Worm (Caenorhabditis elegans): ENCODE measurements around the gene C47E12.14.

- TF ChIP-seq ama-1 (optimal IDR thresholded peaks at IDR 0.05) (no peak), elt-2 (tag; optimal IDR thresholded peaks at IDR 0.05) (no peak), hlh-30 (tag; optimal IDR thresholded peaks at IDR 0.05; ENCODE audit: insufficient read depth) (no peak), pat-9 (tag; optimal IDR thresholded peaks at IDR 0.05) (no peak), fax-1 (tag; optimal IDR thresholded peaks at IDR 0.05) (no peak), fkh-10 (GFP tag; optimal IDR thresholded peaks at IDR 0.05) (no peak), gmeb-2 (tag; optimal IDR thresholded peaks at IDR 0.05) (no peak), unc-42 (tag; optimal IDR thresholded peaks at IDR 0.05) (no peak), ref-2 (tag; optimal IDR thresholded peaks at IDR 0.05) (no peak)
These were observed 17.4 kb upstream of the C47E12.14 start for ce11 chrIV:9993403-9994132.
